Worm (Caenorhabditis elegans) whole organism, late embryonic: ENCODE results near the gene R151.2.
A peak's percentile ranks its signal among the peaks of the same experiment; 100 is the strongest.

Experiments used
- C08G9.2 ChIP-seq: sonication (generic microtip); optimal IDR thresholded peaks from 2 replicates; lab custom pipeline; 2016; ENCODE audit warnings: mild to moderate bottlenecking, missing genetic modification characterization, moderate library complexity, missing compliant biosample characterization
- C38D4.7 ChIP-seq: fragments of 200-800 bp; sonication (Bioruptor generic); optimal IDR thresholded peaks from 2 replicates; lab custom pipeline; 2018; ENCODE audit warnings: mild to moderate bottlenecking, missing genetic modification characterization, moderate library complexity, missing compliant biosample characterization
- K02D7.2 ChIP-seq: sonication (generic microtip); optimal IDR thresholded peaks from 2 replicates; lab custom pipeline; 2017; ENCODE audit warnings: mild to moderate bottlenecking, missing genetic modification characterization, missing compliant biosample characterization
- T23F11.4 ChIP-seq: fragments of 200-800 bp; sonication (Bioruptor generic); optimal IDR thresholded peaks from 2 replicates; lab custom pipeline; 2018; ENCODE audit warnings: mild to moderate bottlenecking, missing genetic modification characterization, missing compliant biosample characterization
- Y22D7AL.16 ChIP-seq: sonication (generic microtip); optimal IDR thresholded peaks from 2 replicates; lab custom pipeline; 2016; ENCODE audit warnings: missing genetic modification characterization, missing compliant biosample characterization
- ama-1 ChIP-seq: fragments of 150-350 bp; optimal IDR thresholded peaks from 2 replicates; lab custom pipeline; 2014
- ceh-19 ChIP-seq: fragments of 200-800 bp; sonication (Bioruptor generic); optimal IDR thresholded peaks from 2 replicates; lab custom pipeline; 2018; ENCODE audit warnings: mild to moderate bottlenecking, missing genetic modification characterization, missing compliant biosample characterization
- ceh-2 ChIP-seq: sonication (generic microtip); optimal IDR thresholded peaks from 2 replicates; lab custom pipeline; 2016; ENCODE audit warnings: missing genotype, missing genetic modification characterization, missing compliant biosample characterization
- ceh-24 ChIP-seq: sonication (generic microtip); optimal IDR thresholded peaks from 2 replicates; lab custom pipeline; 2016; ENCODE audit warnings: mild to moderate bottlenecking, missing genetic modification characterization, missing compliant biosample characterization
- ceh-30 ChIP-seq: fragments of 150-350 bp; optimal IDR thresholded peaks from 2 replicates; lab custom pipeline; 2014; ENCODE audit warnings: missing biosample characterization, missing genetic modification characterization
- ceh-31 ChIP-seq: sonication (generic microtip); optimal IDR thresholded peaks from 2 replicates; lab custom pipeline; 2016; ENCODE audit warnings: missing genetic modification characterization, missing compliant biosample characterization
- ceh-45 ChIP-seq: fragments of 200-800 bp; sonication (Bioruptor generic); IDR thresholded peaks from 2 replicates; pipeline ENCODE4 v1.3.6; 2022; ENCODE audit warnings: missing genetic modification reagents, missing genetic modification characterization, missing compliant biosample characterization
- ceh-48 ChIP-seq: sonication (generic microtip); optimal IDR thresholded peaks from 2 replicates; lab custom pipeline; 2016; ENCODE audit warnings: missing genetic modification characterization, inconsistent platforms, missing compliant biosample characterization
- ceh-6 ChIP-seq: fragments of 200-800 bp; sonication (Bioruptor generic); optimal IDR thresholded peaks from 2 replicates; lab custom pipeline; 2018; ENCODE audit warnings: mild to moderate bottlenecking, missing genetic modification characterization, missing compliant biosample characterization
- dmd-4 ChIP-seq: sonication (generic microtip); optimal IDR thresholded peaks from 2 replicates; lab custom pipeline; 2016; ENCODE audit warnings: borderline replicate concordance, missing genetic modification characterization, missing compliant biosample characterization
- dve-1 ChIP-seq: sonication (generic microtip); optimal IDR thresholded peaks from 2 replicates; lab custom pipeline; 2017; ENCODE audit warnings: antibody characterized with exemption, mild to moderate bottlenecking, missing genetic modification characterization, missing compliant biosample characterization
- elt-2 ChIP-seq: sonication (generic microtip); optimal IDR thresholded peaks from 2 replicates; lab custom pipeline; 2016; ENCODE audit warnings: missing genetic modification reagents, missing genetic modification characterization, missing compliant biosample characterization
- elt-4 ChIP-seq: sonication (generic microtip); optimal IDR thresholded peaks from 2 replicates; lab custom pipeline; 2016; ENCODE audit warnings: missing genetic modification characterization, missing compliant biosample characterization
- ets-4 ChIP-seq: sonication (generic microtip); optimal IDR thresholded peaks from 2 replicates; lab custom pipeline; 2016; ENCODE audit warnings: missing genetic modification characterization, missing compliant biosample characterization
- fax-1 ChIP-seq: sonication (generic microtip); optimal IDR thresholded peaks from 2 replicates; lab custom pipeline; 2016; ENCODE audit warnings: missing genotype, missing genetic modification characterization, missing compliant biosample characterization
- gmeb-2 ChIP-seq: sonication (generic microtip); optimal IDR thresholded peaks from 2 replicates; lab custom pipeline; 2016; ENCODE audit warnings: missing genetic modification characterization, inconsistent platforms, missing compliant biosample characterization
- hlh-13 ChIP-seq: fragments of 200-800 bp; sonication (Bioruptor generic); optimal IDR thresholded peaks from 2 replicates; lab custom pipeline; 2018; ENCODE audit warnings: mild to moderate bottlenecking, missing genetic modification characterization, missing compliant biosample characterization
- hlh-15 ChIP-seq: sonication (generic microtip); optimal IDR thresholded peaks from 2 replicates; lab custom pipeline; 2016; ENCODE audit warnings: missing genetic modification characterization, missing compliant biosample characterization
- hlh-30 ChIP-seq: sonication (generic microtip); optimal IDR thresholded peaks from 2 replicates; lab custom pipeline; 2017; ENCODE audit warnings: antibody characterized with exemption, missing genetic modification characterization, missing compliant biosample characterization; ENCODE audit not compliant: insufficient read depth
- hlh-6 ChIP-seq: sonication (generic microtip); optimal IDR thresholded peaks from 2 replicates; lab custom pipeline; 2016; ENCODE audit warnings: missing genotype, missing genetic modification characterization, missing compliant biosample characterization
- hlh-8 ChIP-seq: sonication (generic microtip); optimal IDR thresholded peaks from 2 replicates; lab custom pipeline; 2016; ENCODE audit warnings: missing genotype, missing genetic modification characterization, missing compliant biosample characterization
- lim-6 ChIP-seq: sonication (generic microtip); optimal IDR thresholded peaks from 2 replicates; lab custom pipeline; 2016; ENCODE audit warnings: missing genetic modification characterization, missing compliant biosample characterization
- madf-2 ChIP-seq: sonication (generic microtip); optimal IDR thresholded peaks from 2 replicates; lab custom pipeline; 2017; ENCODE audit warnings: missing genetic modification characterization, missing compliant biosample characterization
- mec-3 ChIP-seq: sonication (generic microtip); optimal IDR thresholded peaks from 2 replicates; lab custom pipeline; 2016; ENCODE audit warnings: borderline replicate concordance, missing genetic modification characterization, missing compliant biosample characterization
- nfya-1 ChIP-seq: sonication (generic microtip); optimal IDR thresholded peaks from 2 replicates; lab custom pipeline; 2017; ENCODE audit warnings: missing genetic modification characterization, mild to moderate bottlenecking, missing compliant biosample characterization, antibody characterized with exemption, moderate library complexity
- nhr-232 ChIP-seq: sonication (generic microtip); optimal IDR thresholded peaks from 2 replicates; lab custom pipeline; 2016; ENCODE audit warnings: missing genetic modification characterization, missing compliant biosample characterization
- npax-4 ChIP-seq: sonication (generic microtip); optimal IDR thresholded peaks from 2 replicates; lab custom pipeline; 2016; ENCODE audit warnings: missing genetic modification characterization, missing compliant biosample characterization
- odd-2 ChIP-seq: sonication (generic microtip); optimal IDR thresholded peaks from 2 replicates; lab custom pipeline; 2017; ENCODE audit warnings: antibody characterized with exemption, mild to moderate bottlenecking, missing genetic modification characterization, missing compliant biosample characterization
- pag-3 ChIP-seq: sonication (generic microtip); optimal IDR thresholded peaks from 2 replicates; lab custom pipeline; 2016; ENCODE audit warnings: missing compliant biosample characterization, missing genetic modification characterization, borderline replicate concordance
- pat-9 ChIP-seq: fragments of 200-800 bp; sonication (Bioruptor generic); optimal IDR thresholded peaks from 2 replicates; lab custom pipeline; 2018; ENCODE audit warnings: mild to moderate bottlenecking, missing genetic modification characterization, moderate library complexity, missing compliant biosample characterization
- pax-1 ChIP-seq: fragments of 150-350 bp; optimal IDR thresholded peaks from 2 replicates; lab custom pipeline; 2014; ENCODE audit warnings: missing biosample characterization, missing genetic modification characterization
- pha-2 ChIP-seq: sonication (generic microtip); optimal IDR thresholded peaks from 2 replicates; lab custom pipeline; 2017; ENCODE audit warnings: mild to moderate bottlenecking, missing genetic modification characterization, missing compliant biosample characterization
- pha-4 ChIP-seq: fragments of 150-350 bp; optimal IDR thresholded peaks from 2 replicates; lab custom pipeline; 2018; ENCODE audit warnings: missing biosample characterization, missing genetic modification reagents, missing genetic modification characterization
- pros-1 ChIP-seq: fragments of 150-350 bp; optimal IDR thresholded peaks from 2 replicates; lab custom pipeline; 2014; ENCODE audit warnings: missing biosample characterization, missing genetic modification reagents, missing genetic modification characterization
- ref-2 ChIP-seq: sonication (generic microtip); optimal IDR thresholded peaks from 2 replicates; lab custom pipeline; 2016; ENCODE audit warnings: missing genetic modification characterization, missing compliant biosample characterization
- rnt-1 ChIP-seq: sonication (generic microtip); optimal IDR thresholded peaks from 2 replicates; lab custom pipeline; 2016; ENCODE audit warnings: missing genetic modification characterization, missing compliant biosample characterization
- sox-2 ChIP-seq: fragments of 200-800 bp; sonication (Bioruptor generic); IDR thresholded peaks from 2 replicates; pipeline ENCODE4 v1.3.6; 2022; ENCODE audit warnings: missing genetic modification reagents, missing genetic modification characterization, missing compliant biosample characterization
- sox-4 ChIP-seq: sonication (generic microtip); optimal IDR thresholded peaks from 2 replicates; lab custom pipeline; 2017; ENCODE audit warnings: mild to moderate bottlenecking, missing genetic modification characterization, inconsistent platforms, missing compliant biosample characterization
- syd-9 ChIP-seq: sonication (generic microtip); optimal IDR thresholded peaks from 2 replicates; lab custom pipeline; 2016; ENCODE audit warnings: mild to moderate bottlenecking, missing genetic modification characterization, moderate library complexity, missing compliant biosample characterization
- tbx-7 ChIP-seq: sonication (generic microtip); optimal IDR thresholded peaks from 2 replicates; lab custom pipeline; 2016; ENCODE audit warnings: missing genotype, missing genetic modification characterization, missing compliant biosample characterization
- ttx-3 ChIP-seq: sonication (generic microtip); optimal IDR thresholded peaks from 2 replicates; lab custom pipeline; 2016; ENCODE audit warnings: missing genetic modification reagents, missing genetic modification characterization, missing compliant biosample characterization
- unc-3 ChIP-seq, 2 experiments: fragments of 200-800 bp in 1 of 2; sonication (Bioruptor generic) in 1 of 2; sonication (generic microtip) in 1 of 2; conservative IDR thresholded peaks in 1 of 2; optimal IDR thresholded peaks in 1 of 2; 2 replicates each; pipeline versions ENCODE4 v1.3.6 to Lab custom; 2016 to 2022; ENCODE audit warnings: missing compliant biosample characterization in 2 of 2, missing genetic modification characterization in 2 of 2, missing genetic modification reagents in 1 of 2
- unc-42 ChIP-seq: sonication (generic microtip); optimal IDR thresholded peaks from 2 replicates; lab custom pipeline; 2016; ENCODE audit warnings: missing genotype, missing genetic modification characterization, missing compliant biosample characterization
- unc-55 ChIP-seq: sonication (generic microtip); optimal IDR thresholded peaks from 2 replicates; lab custom pipeline; 2017; ENCODE audit warnings: missing biosample characterization, missing genetic modification reagents, missing genetic modification characterization
- unc-86 ChIP-seq: sonication (generic microtip); optimal IDR thresholded peaks from 2 replicates; lab custom pipeline; 2016; ENCODE audit warnings: missing genetic modification characterization, missing compliant biosample characterization
- zip-5 ChIP-seq: sonication (generic microtip); optimal IDR thresholded peaks from 2 replicates; lab custom pipeline; 2016; ENCODE audit warnings: missing genetic modification characterization, missing compliant biosample characterization
- ztf-16 ChIP-seq: sonication (generic microtip); optimal IDR thresholded peaks from 2 replicates; lab custom pipeline; 2017; ENCODE audit warnings: missing genetic modification characterization, missing compliant biosample characterization

The R151.2 gene

DNA sequence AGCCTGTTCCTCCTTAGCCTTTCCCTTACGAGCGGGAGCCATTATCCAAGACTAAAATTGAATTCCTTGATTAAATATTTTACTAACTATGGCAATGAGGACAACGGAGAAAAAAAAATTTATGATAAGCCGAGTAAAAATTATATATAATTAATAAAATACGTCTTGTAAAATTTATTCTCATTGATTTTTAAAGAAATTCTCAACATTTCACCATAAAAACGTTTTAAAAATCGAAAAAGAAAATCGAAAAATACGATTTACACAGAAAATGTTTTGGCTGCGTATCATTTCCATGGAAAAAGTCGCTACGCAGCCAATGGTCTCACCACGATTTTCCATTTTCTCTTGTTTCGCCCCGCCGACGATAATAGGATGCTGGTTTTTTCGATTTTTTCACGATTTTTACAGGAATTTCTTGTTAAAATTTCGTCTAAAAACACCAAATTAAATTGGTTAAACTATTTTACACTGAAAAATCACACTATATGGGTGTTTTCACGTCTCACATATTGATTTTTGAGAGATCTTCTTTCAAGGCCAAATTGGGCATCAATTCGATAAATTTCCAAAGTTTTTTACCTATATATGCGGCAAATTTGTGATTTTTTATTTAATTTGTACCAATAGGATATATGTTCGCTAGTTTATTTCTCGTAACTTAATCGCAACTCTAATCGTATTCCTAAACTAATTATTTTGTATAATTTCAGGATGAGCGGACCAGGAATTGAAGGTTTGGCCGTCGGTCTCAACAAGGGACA lies 30.0 kb upstream of the R151.2 start, which contains the start of the genes rps-14 and rpl-36:
Gene rps-14 (minus strand): TSS at position 51 of the 764 bp plus-strand sequence.
Gene rpl-36 (plus strand): TSS at position 714 of the 764 bp plus-strand sequence.
- TF ChIP-seq ama-1 = no peak
- TF ChIP-seq sox-4 (tag; lab: Kevin White, UChicago) = no peak
- no peak for TF ChIP-seq ztf-16 (tag; lab: Kevin White, UChicago)
- TF ChIP-seq unc-42 = peak; percentile 64
- no peak for TF ChIP-seq ets-4 (tag; lab: Kevin White, UChicago)
- TF ChIP-seq pax-1 = peak; percentile 81
- no peak for TF ChIP-seq odd-2
- no peak for TF ChIP-seq rnt-1 (tag; lab: Kevin White, UChicago)
- TF ChIP-seq pha-4 (tag; lab: Kevin White, UChicago) = no peak
- no peak for TF ChIP-seq hlh-30 (tag; lab: Kevin White, UChicago)
- TF ChIP-seq hlh-15 (tag; lab: Kevin White, UChicago) = no peak
- TF ChIP-seq ref-2 (tag; lab: Kevin White, UChicago) = peak; percentile 2
- no peak for TF ChIP-seq fax-1
- TF ChIP-seq nhr-232 (tag; lab: Kevin White, UChicago) = no peak
- TF ChIP-seq nfya-1 = peak; percentile 87
- no peak for TF ChIP-seq ceh-24 (tag; lab: Kevin White, UChicago)
- TF ChIP-seq elt-4 (tag; lab: Kevin White, UChicago) = no peak
- TF ChIP-seq gmeb-2 = no peak
- no peak for TF ChIP-seq lim-6
- no peak for TF ChIP-seq pha-2 (tag; lab: Kevin White, UChicago)
- no peak for TF ChIP-seq ceh-45 (GFP tag; lab: Robert Waterston, UW)
- TF ChIP-seq elt-2 (tag; lab: Kevin White, UChicago) = no peak
- TF ChIP-seq unc-55 (GFP tag; lab: Kevin White, UChicago) = no peak
- TF ChIP-seq pag-3 (tag; lab: Kevin White, UChicago) = no peak
- TF ChIP-seq C38D4.7 = no peak
- TF ChIP-seq npax-4 (tag; lab: Kevin White, UChicago) = no peak
- no peak for TF ChIP-seq dmd-4 (tag; lab: Kevin White, UChicago)
- no peak for TF ChIP-seq C08G9.2
- no peak for TF ChIP-seq T23F11.4
- peak; percentile 46 for TF ChIP-seq ceh-31
- TF ChIP-seq tbx-7 (tag; lab: Kevin White, UChicago) = no peak
- no peak for TF ChIP-seq ceh-2 (tag; lab: Kevin White, UChicago)
- TF ChIP-seq unc-86 (tag; lab: Kevin White, UChicago) = peak; percentile 26
- TF ChIP-seq syd-9 = no peak
- no peak for TF ChIP-seq zip-5 (tag; lab: Kevin White, UChicago)
- no peak for TF ChIP-seq hlh-8 (tag; lab: Kevin White, UChicago)
- TF ChIP-seq ttx-3 (tag; lab: Kevin White, UChicago) = no peak
- TF ChIP-seq pros-1 (tag; lab: Kevin White, UChicago) = no peak
- no peak for TF ChIP-seq dve-1 (tag; lab: Kevin White, UChicago)
- no peak for TF ChIP-seq unc-3 (GFP tag; conservative IDR thresholded peaks at IDR 0.05; lab: Robert Waterston, UW)
- TF ChIP-seq unc-3 (tag; optimal IDR thresholded peaks at IDR 0.05; lab: Kevin White, UChicago) = no peak
- TF ChIP-seq madf-2 (tag; lab: Kevin White, UChicago) = no peak
- TF ChIP-seq hlh-6 = no peak
- no peak for TF ChIP-seq K02D7.2 (tag; lab: Kevin White, UChicago)
- TF ChIP-seq ceh-48 (tag; lab: Kevin White, UChicago) = no peak
- peak; percentile 14 for TF ChIP-seq ceh-30 (tag; lab: Kevin White, UChicago)
- no peak for TF ChIP-seq ceh-19 (GFP tag; lab: Kevin White, UChicago)
- TF ChIP-seq sox-2 (GFP tag; lab: Robert Waterston, UW) = 0 out of 2 replicates have a peak, but pooled peaks have one; percentile 33
- no peak for TF ChIP-seq Y22D7AL.16 (tag; lab: Kevin White, UChicago)
- no peak for TF ChIP-seq pat-9
- TF ChIP-seq ceh-6 = no peak
- TF ChIP-seq hlh-13 (GFP tag; lab: Kevin White, UChicago) = no peak
- TF ChIP-seq mec-3 = no peak
